Worm (Caenorhabditis elegans) whole organism, young adult: ENCODE results near the gene lys-4.
A peak's percentile ranks its signal among the peaks of the same experiment; 100 is the strongest.

Experiments
- B0019.2 ChIP-seq: fragments of 200-800 bp; sonication (Bioruptor generic); conservative IDR thresholded peaks from 2 replicates; pipeline ENCODE4 v1.3.6; 2022; ENCODE audit warnings: missing genetic modification reagents, missing genetic modification characterization, missing compliant biosample characterization
- B0336.3 ChIP-seq: fragments of 200-800 bp; sonication (Bioruptor generic); IDR thresholded peaks from 2 replicates; pipeline ENCODE4 v1.3.6; 2022; ENCODE audit warnings: missing genetic modification characterization, missing compliant biosample characterization
- F10E7.11 ChIP-seq: sonication (generic microtip); optimal IDR thresholded peaks from 2 replicates; lab custom pipeline; 2017; ENCODE audit warnings: mild to moderate bottlenecking, missing genetic modification characterization, moderate library complexity, missing compliant biosample characterization
- F22D6.2 ChIP-seq: sonication (generic microtip); optimal IDR thresholded peaks from 2 replicates; lab custom pipeline; 2016; ENCODE audit warnings: mild to moderate bottlenecking, missing genetic modification characterization, missing compliant biosample characterization
- F39B2.1 ChIP-seq: fragments of 200-800 bp; sonication (Bioruptor generic); IDR thresholded peaks from 2 replicates; pipeline ENCODE4 v1.3.6; 2022; ENCODE audit warnings: missing genetic modification reagents, missing genetic modification characterization, missing compliant biosample characterization
- F49E8.2 ChIP-seq: sonication (generic microtip); optimal IDR thresholded peaks from 3 replicates; lab custom pipeline; 2017; ENCODE audit warnings: missing genetic modification characterization, mild to moderate bottlenecking, missing compliant biosample characterization, antibody characterized with exemption, moderate library complexity; ENCODE audit not compliant: insufficient read depth
- F57A8.1 ChIP-seq: fragments of 200-800 bp; sonication (Bioruptor generic); optimal IDR thresholded peaks from 2 replicates; lab custom pipeline; 2018; ENCODE audit warnings: mild to moderate bottlenecking, missing genetic modification characterization, moderate library complexity, missing compliant biosample characterization
- T07F8.4 ChIP-seq: sonication (generic microtip); optimal IDR thresholded peaks from 2 replicates; lab custom pipeline; 2016; ENCODE audit warnings: mild to moderate bottlenecking, missing genetic modification characterization, moderate library complexity, missing compliant biosample characterization
- T26A5.8 ChIP-seq: sonication (generic microtip); optimal IDR thresholded peaks from 2 replicates; lab custom pipeline; 2016; ENCODE audit warnings: missing genetic modification characterization, missing compliant biosample characterization
- Y67H2A.10 ChIP-seq: fragments of 200-800 bp; sonication (Bioruptor generic); conservative IDR thresholded peaks from 2 replicates; pipeline ENCODE4 v1.3.6; 2022; ENCODE audit warnings: missing genetic modification reagents, missing genetic modification characterization, missing compliant biosample characterization
- ZK185.1 ChIP-seq: sonication (generic microtip); optimal IDR thresholded peaks from 2 replicates; lab custom pipeline; 2016; ENCODE audit warnings: mild to moderate bottlenecking, missing genetic modification characterization, missing compliant biosample characterization; ENCODE audit not compliant: poor library complexity, severe bottlenecking
- akir-1 ChIP-seq: fragments of 200-800 bp; sonication (Bioruptor generic); optimal IDR thresholded peaks from 2 replicates; lab custom pipeline; 2018; ENCODE audit warnings: mild to moderate bottlenecking, missing genetic modification characterization, moderate library complexity, missing compliant biosample characterization
- aptf-3 ChIP-seq: fragments of 200-800 bp; sonication (Bioruptor generic); IDR thresholded peaks from 2 replicates; pipeline ENCODE4 v1.3.6; 2022; ENCODE audit warnings: missing genetic modification characterization, missing compliant biosample characterization
- atf-7 ChIP-seq: sonication (generic microtip); optimal IDR thresholded peaks from 2 replicates; lab custom pipeline; 2017; ENCODE audit warnings: mild to moderate bottlenecking, missing genetic modification characterization, missing compliant biosample characterization
- bed-1 ChIP-seq: fragments of 200-800 bp; sonication (Bioruptor generic); IDR thresholded peaks from 2 replicates; pipeline ENCODE4 v1.3.6; 2022; ENCODE audit warnings: missing genetic modification reagents, missing genetic modification characterization, missing compliant biosample characterization
- bed-2 ChIP-seq: fragments of 200-800 bp; sonication (Bioruptor generic); IDR thresholded peaks from 2 replicates; pipeline ENCODE4 v1.3.6; 2022; ENCODE audit warnings: missing genetic modification reagents, missing genetic modification characterization, missing compliant biosample characterization
- cebp-1 ChIP-seq, 2 experiments: fragments of 200-800 bp in 1 of 2; sonication (Bioruptor generic) in 1 of 2; sonication (generic microtip) in 1 of 2; IDR thresholded peaks in 1 of 2; optimal IDR thresholded peaks in 1 of 2; 2 replicates each; pipeline versions ENCODE4 v1.3.6 to Lab custom; 2017 to 2022; ENCODE audit warnings: missing compliant biosample characterization in 2 of 2, missing genetic modification characterization in 2 of 2, mild to moderate bottlenecking in 1 of 2, missing genetic modification reagents in 1 of 2, moderate library complexity in 1 of 2
- ceh-58 ChIP-seq: fragments of 200-800 bp; sonication (Bioruptor generic); IDR thresholded peaks from 2 replicates; pipeline ENCODE4 v1.3.6; 2022; ENCODE audit warnings: missing genetic modification characterization, missing compliant biosample characterization
- die-1 ChIP-seq: sonication (generic microtip); optimal IDR thresholded peaks from 2 replicates; lab custom pipeline; 2016; ENCODE audit warnings: missing genotype, mild to moderate bottlenecking, missing genetic modification characterization, missing compliant biosample characterization
- dpl-1 ChIP-seq: fragments of 150-350 bp; optimal IDR thresholded peaks from 2 replicates; lab custom pipeline; 2014; ENCODE audit warnings: missing biosample characterization, missing genetic modification reagents, missing genetic modification characterization
- egl-18 ChIP-seq: fragments of 200-800 bp; sonication (Bioruptor generic); IDR thresholded peaks from 2 replicates; pipeline ENCODE4 v1.3.6; 2022; ENCODE audit warnings: missing genetic modification reagents, missing genetic modification characterization, missing compliant biosample characterization
- fkh-3 ChIP-seq: sonication (generic microtip); optimal IDR thresholded peaks from 2 replicates; lab custom pipeline; 2016; ENCODE audit warnings: mild to moderate bottlenecking, missing genetic modification characterization, missing compliant biosample characterization
- gei-17 ChIP-seq: fragments of 200-800 bp; sonication (Bioruptor generic); optimal IDR thresholded peaks from 2 replicates; lab custom pipeline; 2018; ENCODE audit warnings: mild to moderate bottlenecking, missing genetic modification characterization, missing compliant biosample characterization
- hlh-26 ChIP-seq: fragments of 200-800 bp; sonication (Bioruptor generic); conservative IDR thresholded peaks from 2 replicates; pipeline ENCODE4 v1.3.6; 2022; ENCODE audit warnings: missing genetic modification reagents, missing genetic modification characterization, missing compliant biosample characterization
- hsf-1 ChIP-seq: fragments of 200-800 bp; sonication (Bioruptor generic); IDR thresholded peaks from 2 replicates; pipeline ENCODE4 v1.3.6; 2022; ENCODE audit warnings: missing genetic modification reagents, missing genetic modification characterization, missing compliant biosample characterization
- lag-1 ChIP-seq: fragments of 200-800 bp; sonication (Bioruptor generic); IDR thresholded peaks from 2 replicates; pipeline ENCODE4 v1.3.6; 2022; ENCODE audit warnings: missing genetic modification reagents, missing genetic modification characterization, missing compliant biosample characterization
- lin-54 ChIP-seq: fragments of 200-800 bp; sonication (Bioruptor generic); optimal IDR thresholded peaks from 2 replicates; lab custom pipeline; 2018; ENCODE audit warnings: mild to moderate bottlenecking, missing genetic modification characterization, missing compliant biosample characterization
- lir-1 ChIP-seq: fragments of 200-800 bp; sonication (Bioruptor generic); conservative IDR thresholded peaks from 2 replicates; pipeline ENCODE4 v1.3.6; 2022; ENCODE audit warnings: missing genetic modification reagents, missing genetic modification characterization, missing compliant biosample characterization
- mcd-1 ChIP-seq: fragments of 200-800 bp; sonication (Bioruptor generic); IDR thresholded peaks from 2 replicates; pipeline ENCODE4 v1.3.6; 2022; ENCODE audit warnings: missing genetic modification reagents, missing genetic modification characterization, missing compliant biosample characterization
- mes-4 ChIP-seq: sonication (generic microtip); optimal IDR thresholded peaks from 2 replicates; lab custom pipeline; 2016; ENCODE audit warnings: missing genotype, missing genetic modification characterization, missing compliant biosample characterization
- mxl-1 ChIP-seq: sonication (generic microtip); optimal IDR thresholded peaks from 2 replicates; lab custom pipeline; 2016; ENCODE audit warnings: missing genetic modification characterization, missing compliant biosample characterization
- nfya-2 ChIP-seq: fragments of 200-800 bp; sonication (Bioruptor generic); IDR thresholded peaks from 2 replicates; pipeline ENCODE4 v1.3.6; 2022; ENCODE audit warnings: missing genetic modification reagents, missing genetic modification characterization, missing compliant biosample characterization
- nhr-80 ChIP-seq: sonication (generic microtip); optimal IDR thresholded peaks from 2 replicates; lab custom pipeline; 2016; ENCODE audit warnings: missing genetic modification characterization, missing compliant biosample characterization
- nhr-90 ChIP-seq: sonication (generic microtip); optimal IDR thresholded peaks from 2 replicates; lab custom pipeline; 2016; ENCODE audit warnings: missing genotype, mild to moderate bottlenecking, missing genetic modification characterization, missing compliant biosample characterization
- rcor-1 ChIP-seq: fragments of 200-800 bp; sonication (Bioruptor generic); IDR thresholded peaks from 2 replicates; pipeline ENCODE4 v1.3.6; 2022; ENCODE audit warnings: missing genetic modification reagents, missing genetic modification characterization, missing compliant biosample characterization
- rec-8 ChIP-seq, 2 experiments: sonication (generic microtip); optimal IDR thresholded peaks; 2 replicates each; lab custom pipeline; 2016; ENCODE audit warnings: mild to moderate bottlenecking in 2 of 2, missing genetic modification characterization in 2 of 2, missing genetic modification reagents in 2 of 2, missing genotype in 2 of 2, missing biosample characterization in 1 of 2, missing compliant biosample characterization in 1 of 2, moderate library complexity in 1 of 2
- snpc-3.4 ChIP-seq: sonication (generic microtip); optimal IDR thresholded peaks from 2 replicates; lab custom pipeline; 2017; ENCODE audit warnings: missing genetic modification characterization, mild to moderate bottlenecking, missing compliant biosample characterization, antibody characterized with exemption, moderate library complexity, missing genotype, missing genetic modification reagents
- somi-1 ChIP-seq: fragments of 200-800 bp; sonication (Bioruptor generic); optimal IDR thresholded peaks from 2 replicates; lab custom pipeline; 2018; ENCODE audit warnings: mild to moderate bottlenecking, missing genetic modification characterization, missing compliant biosample characterization
- tbp1 ChIP-seq: fragments of 200-800 bp; sonication (Bioruptor generic); optimal IDR thresholded peaks from 2 replicates; lab custom pipeline; 2018; ENCODE audit warnings: mild to moderate bottlenecking, missing genetic modification characterization, missing compliant biosample characterization
- tbx-9 ChIP-seq: sonication (generic microtip); optimal IDR thresholded peaks from 2 replicates; lab custom pipeline; 2016; ENCODE audit warnings: borderline replicate concordance, missing genetic modification characterization, inconsistent platforms, missing compliant biosample characterization
- unc-130 ChIP-seq: sonication (generic microtip); optimal IDR thresholded peaks from 2 replicates; lab custom pipeline; 2016; ENCODE audit warnings: missing genetic modification reagents, missing genetic modification characterization, missing compliant biosample characterization
- unc-62 ChIP-seq: fragments of 150-350 bp; optimal IDR thresholded peaks from 2 replicates; lab custom pipeline; 2014; ENCODE audit warnings: missing biosample characterization, missing genetic modification reagents, missing genetic modification characterization
- xnd-1 ChIP-seq: sonication (generic microtip); optimal IDR thresholded peaks from 2 replicates; lab custom pipeline; 2016; ENCODE audit warnings: missing genotype, missing genetic modification reagents, missing genetic modification characterization, missing compliant biosample characterization
- zfh-2 ChIP-seq: fragments of 200-800 bp; sonication (Bioruptor generic); conservative IDR thresholded peaks from 2 replicates; pipeline ENCODE4 v1.3.6; 2022; ENCODE audit warnings: missing genetic modification reagents, missing genetic modification characterization, missing compliant biosample characterization
- zim-3 ChIP-seq: sonication (generic microtip); optimal IDR thresholded peaks from 2 replicates; lab custom pipeline; 2017; ENCODE audit warnings: mild to moderate bottlenecking, missing genetic modification characterization, moderate library complexity, missing compliant biosample characterization
- ztf-26 ChIP-seq: sonication (generic microtip); optimal IDR thresholded peaks from 2 replicates; lab custom pipeline; 2017; ENCODE audit warnings: missing genetic modification characterization, missing compliant biosample characterization
- ztf-3 ChIP-seq: fragments of 200-800 bp; sonication (Bioruptor generic); optimal IDR thresholded peaks from 2 replicates; lab custom pipeline; 2018; ENCODE audit warnings: mild to moderate bottlenecking, missing genetic modification characterization, missing compliant biosample characterization
- ztf-6 ChIP-seq: fragments of 200-800 bp; sonication (Bioruptor generic); IDR thresholded peaks from 2 replicates; pipeline ENCODE4 v1.3.6; 2022; ENCODE audit warnings: missing genetic modification reagents, missing genetic modification characterization, missing compliant biosample characterization

lys-4 gene

ce11 chrIV:11601721-11602405 is 21.1 kb downstream of the lys-4 start (continued):
- TF ChIP-seq gei-17 (GFP tag; lab: Kevin White, UChicago) (no peak), cebp-1 (GFP tag; IDR thresholded peaks at IDR 0.05; lab: Robert Waterston, UW) (no peak), cebp-1 (tag; optimal IDR thresholded peaks at IDR 0.05; lab: Kevin White, UChicago) (peak; percentile 57), unc-130 (GFP tag; lab: Kevin White, UChicago) (peak; percentile 54), tbp1 (peak; percentile 60), lin-54 (GFP tag; lab: Kevin White, UChicago) (peak; percentile 36), dpl-1 (no peak), hlh-26 (GFP tag; lab: Robert Waterston, UW) (no peak), mes-4 (tag; lab: Kevin White, UChicago) (no peak), somi-1 (GFP tag; lab: Kevin White, UChicago) (no peak), mxl-1 (tag; lab: Kevin White, UChicago) (no peak), F49E8.2 (tag; lab: Kevin White, UChicago) (peak; percentile 78), ztf-26 (tag; lab: Kevin White, UChicago) (no peak), fkh-3 (no peak), zfh-2 (GFP tag; lab: Robert Waterston, UW) (no peak), nhr-80 (tag; lab: Kevin White, UChicago) (no peak), zim-3 (tag; lab: Kevin White, UChicago) (no peak), mcd-1 (GFP tag; lab: Robert Waterston, UW) (peak; percentile 71), T07F8.4 (tag; lab: Kevin White, UChicago) (no peak), ceh-58 (GFP tag; lab: Robert Waterston, UW) (no peak), F10E7.11 (tag; lab: Kevin White, UChicago) (no peak), bed-1 (GFP tag; lab: Robert Waterston, UW) (no peak), nfya-2 (GFP tag; lab: Robert Waterston, UW) (no peak), aptf-3 (no peak), lir-1 (GFP tag; lab: Robert Waterston, UW) (no peak; the same call in 1 of the 2 replicates), ztf-6 (GFP tag; lab: Robert Waterston, UW) (no peak), egl-18 (GFP tag; lab: Robert Waterston, UW) (no peak), nhr-90 (tag; lab: Kevin White, UChicago) (no peak), rcor-1 (GFP tag; lab: Robert Waterston, UW) (no peak), ztf-3 (GFP tag; lab: Kevin White, UChicago) (no peak), B0019.2 (GFP tag; lab: Robert Waterston, UW) (no peak), F22D6.2 (no peak), T26A5.8 (tag; lab: Kevin White, UChicago) (no peak), akir-1 (no peak), lag-1 (GFP tag; lab: Robert Waterston, UW) (no peak), ZK185.1 (peak; percentile 62), B0336.3 (GFP tag; lab: Robert Waterston, UW) (no peak; the same call in 1 of the 2 replicates), xnd-1 (tag; lab: Kevin White, UChicago) (peak; percentile 24), unc-62 (GFP tag; lab: Kevin White, UChicago) (no peak), F39B2.1 (no peak), snpc-3.4 (peak; percentile 80), rec-8 (tag; optimal IDR thresholded peaks at IDR 0.05; lab: Kevin White, UChicago) (peak in 1 of 2 experiments; percentile 21), Y67H2A.10 (GFP tag; lab: Robert Waterston, UW) (no peak), hsf-1 (peak; percentile 28; the same call in 1 of the 2 replicates), tbx-9 (tag; lab: Kevin White, UChicago) (no peak), bed-2 (no peak), atf-7 (tag; lab: Kevin White, UChicago) (no peak), die-1 (tag; lab: Kevin White, UChicago) (no peak), F57A8.1 (no peak)
